Worm (Caenorhabditis elegans) whole organism, early embryonic: ENCODE measurements around the gene W01D2.6.

Experiments used
- B0310.2 ChIP-seq: sonication (generic microtip); optimal IDR thresholded peaks from 2 replicates; lab custom pipeline; 2016; ENCODE audit warnings: mild to moderate bottlenecking, missing genetic modification characterization, missing compliant biosample characterization
- F13C5.2 ChIP-seq: sonication (generic microtip); optimal IDR thresholded peaks from 2 replicates; lab custom pipeline; 2017; ENCODE audit warnings: mild to moderate bottlenecking, missing genetic modification characterization, inconsistent platforms, missing compliant biosample characterization
- aly-1 ChIP-seq: sonication (generic microtip); optimal IDR thresholded peaks from 2 replicates; lab custom pipeline; 2016; ENCODE audit warnings: missing genetic modification characterization, missing compliant biosample characterization
- ama-1 ChIP-seq: fragments of 150-350 bp; optimal IDR thresholded peaks from 2 replicates; lab custom pipeline; 2014
- ceh-13 ChIP-seq: fragments of 200-800 bp; sonication (Bioruptor generic); optimal IDR thresholded peaks from 2 replicates; lab custom pipeline; 2018; ENCODE audit warnings: mild to moderate bottlenecking, missing genetic modification characterization, missing compliant biosample characterization
- ceh-36 ChIP-seq: sonication (generic microtip); optimal IDR thresholded peaks from 2 replicates; lab custom pipeline; 2016; ENCODE audit warnings: missing genetic modification characterization, inconsistent platforms, missing compliant biosample characterization
- ets-7 ChIP-seq: sonication (generic microtip); optimal IDR thresholded peaks from 2 replicates; lab custom pipeline; 2016; ENCODE audit warnings: missing genotype, missing genetic modification characterization, missing compliant biosample characterization
- flt-1 ChIP-seq: fragments of 200-800 bp; sonication (Bioruptor generic); IDR thresholded peaks from 2 replicates; pipeline ENCODE4 v1.3.6; 2022; ENCODE audit warnings: missing genetic modification characterization, missing compliant biosample characterization
- hmbx-1 ChIP-seq: sonication (generic microtip); optimal IDR thresholded peaks from 2 replicates; lab custom pipeline; 2016; ENCODE audit warnings: mild to moderate bottlenecking, missing genetic modification characterization, missing compliant biosample characterization
- hmg-4 ChIP-seq: fragments of 200-800 bp; sonication (Bioruptor generic); optimal IDR thresholded peaks from 2 replicates; lab custom pipeline; 2018; ENCODE audit warnings: mild to moderate bottlenecking, missing genetic modification characterization, missing compliant biosample characterization
- hnd-1 ChIP-seq: sonication (generic microtip); optimal IDR thresholded peaks from 2 replicates; lab custom pipeline; 2016; ENCODE audit warnings: missing genetic modification characterization, missing compliant biosample characterization
- pes-1 ChIP-seq: fragments of 200-800 bp; sonication (Bioruptor generic); IDR thresholded peaks from 2 replicates; pipeline ENCODE4 v1.3.6; 2022; ENCODE audit warnings: missing genetic modification reagents, missing genetic modification characterization, missing compliant biosample characterization
- scrt-1 ChIP-seq: fragments of 200-800 bp; sonication (Bioruptor generic); IDR thresholded peaks from 2 replicates; pipeline ENCODE4 v1.3.6; 2022; ENCODE audit warnings: missing genetic modification characterization, missing compliant biosample characterization
- sea-1 ChIP-seq: fragments of 200-800 bp; sonication (Bioruptor generic); conservative IDR thresholded peaks from 2 replicates; pipeline ENCODE4 v1.3.6; 2022; ENCODE audit warnings: missing genetic modification characterization, missing compliant biosample characterization
- tbx-11 ChIP-seq: fragments of 200-800 bp; sonication (Bioruptor generic); IDR thresholded peaks from 2 replicates; pipeline ENCODE4 v1.3.6; 2022; ENCODE audit warnings: missing genetic modification characterization, missing compliant biosample characterization
- tbx-37 ChIP-seq: fragments of 200-800 bp; sonication (Bioruptor generic); conservative IDR thresholded peaks from 2 replicates; pipeline ENCODE4 v1.3.6; 2022; ENCODE audit warnings: missing genetic modification reagents, missing genetic modification characterization, missing compliant biosample characterization
- tra-4 ChIP-seq: sonication (generic microtip); optimal IDR thresholded peaks from 2 replicates; lab custom pipeline; 2017; ENCODE audit warnings: missing genetic modification characterization, missing compliant biosample characterization

W01D2.6 gene

ce11 chrII:14832055-14832454 is 23.3 kb downstream of the W01D2.6 start:
- no peak for TF ChIP-seq ama-1 (lab: Kevin White, UChicago)
- no peak for TF ChIP-seq scrt-1
- no peak for TF ChIP-seq hnd-1
- peak; percentile 6 for TF ChIP-seq ceh-36 (tag; lab: Kevin White, UChicago)
- no peak for TF ChIP-seq hmbx-1 (tag; lab: Kevin White, UChicago)
- TF ChIP-seq hmg-4 = no peak

ce11 chrII:14838596-14839215 is 29.9 kb downstream of the W01D2.6 start:
- TF ChIP-seq hnd-1 (no peak), sea-1 (GFP tag; lab: Robert Waterston, UW) (no peak), tbx-11 (GFP tag; lab: Robert Waterston, UW) (no peak), scrt-1 (no peak), tra-4 (no peak), flt-1 (GFP tag; lab: Robert Waterston, UW) (no peak), pes-1 (no peak), ets-7 (no peak), ama-1 (lab: Kevin White, UChicago) (no peak), aly-1 (no peak)

- TF ChIP-seq tbx-11 (GFP tag; lab: Robert Waterston, UW) = no peak
Measured at ce11 chrII:14841253-14841652, 32.5 kb downstream of the W01D2.6 start.

ce11 chrII:14843016-14843415 is 34.2 kb downstream of the W01D2.6 start, which contains the start of gene cdh-7:
cdh-7 (plus strand) TSS chrII:14843229.
- no peak for TF ChIP-seq ceh-13 (GFP tag; lab: Kevin White, UChicago)
- no peak for TF ChIP-seq aly-1
- TF ChIP-seq F13C5.2 = no peak
- no peak for TF ChIP-seq tra-4
- no peak for TF ChIP-seq B0310.2 (tag; lab: Kevin White, UChicago)
- no peak for TF ChIP-seq hnd-1
- TF ChIP-seq hmg-4 = no peak
- no peak for TF ChIP-seq ceh-36 (tag; lab: Kevin White, UChicago)
- no peak for TF ChIP-seq scrt-1
- no peak for TF ChIP-seq tbx-37
- TF ChIP-seq ets-7 = no peak
- TF ChIP-seq flt-1 (GFP tag; lab: Robert Waterston, UW) = no peak
- no peak for TF ChIP-seq pes-1

ce11 chrII:14844253-14844652 is 35.5 kb downstream of the W01D2.6 start:
- TF ChIP-seq scrt-1 = no peak
- TF ChIP-seq aly-1 = no peak
- TF ChIP-seq flt-1 (GFP tag; lab: Robert Waterston, UW) = no peak
- no peak for TF ChIP-seq hnd-1
- no peak for TF ChIP-seq ets-7
- TF ChIP-seq ceh-36 (tag; lab: Kevin White, UChicago) = no peak
- TF ChIP-seq hmg-4 = no peak
- TF ChIP-seq tra-4 = no peak
- no peak for TF ChIP-seq B0310.2 (tag; lab: Kevin White, UChicago)
- no peak for TF ChIP-seq ama-1 (lab: Kevin White, UChicago)
- TF ChIP-seq pes-1 = no peak

- TF ChIP-seq tra-4 (no peak), sea-1 (GFP tag; lab: Robert Waterston, UW) (no peak)
Measured at ce11 chrII:14849897-14850296, 41.1 kb downstream of the W01D2.6 start.

ce11 chrII:14851483-14851882 is 42.7 kb downstream of the W01D2.6 start, which contains the start of gene R05H10.1:
R05H10.1 (plus strand) TSS chrII:14851816.
- TF ChIP-seq tra-4 (no peak), scrt-1 (no peak), flt-1 (GFP tag; lab: Robert Waterston, UW) (no peak), ceh-36 (tag; lab: Kevin White, UChicago) (no peak), sea-1 (GFP tag; lab: Robert Waterston, UW) (no peak), tbx-11 (GFP tag; lab: Robert Waterston, UW) (no peak), aly-1 (no peak), F13C5.2 (no peak), hmbx-1 (tag; lab: Kevin White, UChicago) (no peak), ets-7 (no peak), tbx-37 (no peak)

- TF ChIP-seq hmg-4 (no peak), aly-1 (no peak), hmbx-1 (tag; lab: Kevin White, UChicago) (no peak), flt-1 (GFP tag; lab: Robert Waterston, UW) (no peak), F13C5.2 (no peak), hnd-1 (no peak), B0310.2 (tag; lab: Kevin White, UChicago) (no peak), tra-4 (no peak), ceh-13 (GFP tag; lab: Kevin White, UChicago) (no peak), ceh-36 (tag; lab: Kevin White, UChicago) (no peak), scrt-1 (no peak), ama-1 (lab: Kevin White, UChicago) (no peak), pes-1 (no peak), ets-7 (no peak)
Measured at ce11 chrII:14855229-14855628, 46.4 kb downstream of the W01D2.6 start, which contains the start of gene R05H10.7. R05H10.7 (plus strand) TSS chrII:14855529.

ce11 chrII:14856922-14857321 is 48.1 kb downstream of the W01D2.6 start, which contains the start of gene rbm-28:
rbm-28 (plus strand) TSS chrII:14857259.
- TF ChIP-seq tbx-11 (GFP tag; lab: Robert Waterston, UW) (no peak), ceh-13 (GFP tag; lab: Kevin White, UChicago) (no peak), flt-1 (GFP tag; lab: Robert Waterston, UW) (no peak), B0310.2 (tag; lab: Kevin White, UChicago) (no peak), tbx-37 (peak; percentile 62; the same call in 1 of the 2 replicates), pes-1 (peak; percentile 67; the same call in 1 of the 2 replicates)
